Worm (Caenorhabditis elegans): ENCODE measurements around the gene nhr-173.

Gene nhr-173

DNA sequence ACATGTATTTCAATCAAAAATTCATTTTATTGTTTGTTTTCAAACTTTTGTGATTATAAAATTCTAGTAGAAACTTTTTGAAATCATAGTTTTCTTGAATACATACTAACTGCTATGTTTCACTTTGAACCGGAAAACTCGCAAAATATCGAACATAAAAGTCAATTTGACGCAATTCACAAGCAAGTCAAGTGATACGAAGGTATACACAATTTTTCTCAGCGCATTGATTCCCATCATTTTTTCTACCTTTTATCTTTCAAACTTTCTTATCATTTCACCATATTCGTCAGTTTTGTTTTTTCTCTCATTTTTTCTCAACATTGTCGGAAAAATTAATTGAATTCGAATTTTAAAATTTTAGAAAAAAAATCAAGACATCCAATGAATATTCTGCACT is at the start of gene nhr-173:
Gene nhr-173 (plus strand): TSS at position 366 of the 400 bp plus-strand sequence.
- TF ChIP-seq sma-9 (GFP tag; optimal IDR thresholded peaks at IDR 0.05) (no peak), sma-9 (tag; optimal IDR thresholded peaks at IDR 0.05) (no peak), fos-1 (tag; optimal IDR thresholded peaks at IDR 0.05) (peak; percentile 42), egl-27 (tag; optimal IDR thresholded peaks at IDR 0.05) (no peak)

DNA sequence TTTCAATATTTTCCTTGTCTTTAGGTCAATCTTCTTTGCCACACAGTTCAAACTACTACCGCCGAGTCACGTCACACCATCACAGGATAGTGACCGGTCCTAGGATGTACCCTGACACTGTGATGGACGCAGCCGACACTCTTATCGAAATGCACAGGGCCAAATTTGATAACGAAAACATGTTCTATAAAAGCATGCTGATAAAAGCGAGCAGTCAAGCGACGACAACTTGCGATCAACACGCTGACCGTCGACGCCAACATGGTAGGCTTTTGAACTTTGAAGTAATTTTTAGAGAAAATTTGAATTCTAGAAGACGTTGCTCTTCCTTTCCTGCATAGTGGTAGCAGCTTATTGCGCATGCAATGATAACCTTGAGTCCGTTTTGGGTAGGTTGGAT is 48.3 kb upstream of the nhr-173 start, which contains the start of gene cpr-6:
Gene cpr-6 (plus strand): TSS at position 217 of the 400 bp plus-strand sequence.
- TF ChIP-seq lin-11 (tag; optimal IDR thresholded peaks at IDR 0.05) (no peak), gmeb-1 (tag; optimal IDR thresholded peaks at IDR 0.05) (peak; percentile 8), F13H6.1 (tag; optimal IDR thresholded peaks at IDR 0.05) (peak; percentile 61), crh-2 (tag; optimal IDR thresholded peaks at IDR 0.05) (peak; percentile 10), nhr-23 (tag; optimal IDR thresholded peaks at IDR 0.05) (no peak), elt-1 (tag; optimal IDR thresholded peaks at IDR 0.05) (no peak), fos-1 (tag; optimal IDR thresholded peaks at IDR 0.05) (peak; percentile 49), dmd-4 (tag; optimal IDR thresholded peaks at IDR 0.05) (no peak), sma-9 (GFP tag; optimal IDR thresholded peaks at IDR 0.05) (peak; percentile 11), sma-9 (tag; optimal IDR thresholded peaks at IDR 0.05) (no peak), nhr-129 (tag; optimal IDR thresholded peaks at IDR 0.05) (no peak), ceh-16 (tag; optimal IDR thresholded peaks at IDR 0.05) (no peak)

- peak; percentile 49 for TF ChIP-seq sma-9 (GFP tag; optimal IDR thresholded peaks at IDR 0.05)
- no peak for TF ChIP-seq sma-9 (tag; optimal IDR thresholded peaks at IDR 0.05)
- TF ChIP-seq gmeb-1 (tag; optimal IDR thresholded peaks at IDR 0.05), result peak; percentile 43
- TF ChIP-seq dmd-4 (tag; optimal IDR thresholded peaks at IDR 0.05), result no peak
- peak; percentile 11 for TF ChIP-seq F13H6.1 (tag; optimal IDR thresholded peaks at IDR 0.05)
- peak; percentile 14 for TF ChIP-seq fos-1 (tag; optimal IDR thresholded peaks at IDR 0.05)
- TF ChIP-seq sma-3 (GFP tag; optimal IDR thresholded peaks at IDR 0.05), result no peak
Measured at ce11 chrX:6607599-6607998, 47.7 kb upstream of the nhr-173 start.

ce11 chrX:6609251-6609650 is 46.1 kb upstream of the nhr-173 start:
- TF ChIP-seq mbf-1 (tag; optimal IDR thresholded peaks at IDR 0.05) (no peak), lin-11 (tag; optimal IDR thresholded peaks at IDR 0.05) (peak; percentile 10), dmd-4 (tag; optimal IDR thresholded peaks at IDR 0.05) (no peak), nhr-23 (tag; optimal IDR thresholded peaks at IDR 0.05) (no peak), crh-2 (tag; optimal IDR thresholded peaks at IDR 0.05) (no peak), R02D3.7 (tag; optimal IDR thresholded peaks at IDR 0.05) (no peak), ama-1 (optimal IDR thresholded peaks at IDR 0.05) (no peak), elt-1 (tag; optimal IDR thresholded peaks at IDR 0.05) (no peak)

DNA sequence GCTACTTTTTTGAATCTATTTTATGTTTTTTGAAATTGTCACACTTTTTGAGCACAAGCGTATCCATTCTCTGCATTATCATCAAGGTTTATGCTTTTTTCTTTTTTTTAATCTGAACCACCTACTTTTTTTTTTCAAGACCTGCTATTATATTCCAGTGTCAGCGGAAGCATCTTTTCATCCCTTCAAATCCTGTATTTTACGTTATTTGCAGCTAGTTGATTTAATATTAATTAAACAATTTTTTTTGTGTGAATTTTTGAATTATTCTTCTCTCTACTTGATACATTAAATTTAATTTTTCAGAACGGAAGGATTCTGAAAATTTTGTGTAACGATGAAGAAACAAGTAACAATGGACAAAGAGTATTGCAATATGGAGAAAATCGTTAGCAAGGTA is 45.6 kb upstream of the nhr-173 start, which contains the start of gene C25B8.8:
Gene C25B8.8 (plus strand): TSS at position 301 of the 400 bp plus-strand sequence.
- TF ChIP-seq ama-1 (optimal IDR thresholded peaks at IDR 0.05), result no peak
- TF ChIP-seq Y55F3AM.14 (GFP tag; optimal IDR thresholded peaks at IDR 0.05), result no peak
- TF ChIP-seq peb-1 (tag; optimal IDR thresholded peaks at IDR 0.05), result no peak
- no peak for TF ChIP-seq mdl-1 (tag; optimal IDR thresholded peaks at IDR 0.05)
- no peak for TF ChIP-seq ztf-11 (tag; optimal IDR thresholded peaks at IDR 0.05)
- TF ChIP-seq F13H6.1 (tag; optimal IDR thresholded peaks at IDR 0.05), result no peak
- no peak for TF ChIP-seq ceh-82 (tag; optimal IDR thresholded peaks at IDR 0.05)
- no peak for TF ChIP-seq nhr-11 (tag; optimal IDR thresholded peaks at IDR 0.05)
- no peak for TF ChIP-seq aly-2 (tag; optimal IDR thresholded peaks at IDR 0.05)
- TF ChIP-seq egl-27 (tag; optimal IDR thresholded peaks at IDR 0.05), result no peak
- TF ChIP-seq blmp-1 (tag; optimal IDR thresholded peaks at IDR 0.05; ENCODE audit: insufficient read depth), result no peak
- no peak for TF ChIP-seq nhr-129 (tag; optimal IDR thresholded peaks at IDR 0.05)
- TF ChIP-seq dmd-4 (tag; optimal IDR thresholded peaks at IDR 0.05), result no peak
- no peak for TF ChIP-seq mbf-1 (tag; optimal IDR thresholded peaks at IDR 0.05)
- TF ChIP-seq skn-1 (tag; optimal IDR thresholded peaks at IDR 0.05), result no peak

ce11 chrX:6613537-6613936 is 41.8 kb upstream of the nhr-173 start:
- no peak for TF ChIP-seq nhr-23 (tag; optimal IDR thresholded peaks at IDR 0.05)
- TF ChIP-seq zag-1 (tag; optimal IDR thresholded peaks at IDR 0.05), result no peak
- TF ChIP-seq fos-1 (tag; optimal IDR thresholded peaks at IDR 0.05), result no peak
- no peak for TF ChIP-seq ZK546.5 (tag; optimal IDR thresholded peaks at IDR 0.05)
- no peak for TF ChIP-seq nhr-6 (tag; optimal IDR thresholded peaks at IDR 0.05)
- no peak for TF ChIP-seq sma-3 (GFP tag; optimal IDR thresholded peaks at IDR 0.05)
- no peak for TF ChIP-seq gmeb-1 (tag; optimal IDR thresholded peaks at IDR 0.05)
- no peak for TF ChIP-seq R02D3.7 (tag; optimal IDR thresholded peaks at IDR 0.05)
- no peak for TF ChIP-seq unc-62 (GFP tag; optimal IDR thresholded peaks at IDR 0.05)
